Worm (Caenorhabditis elegans): ENCODE measurements around the gene T01G1.4.

DNA sequence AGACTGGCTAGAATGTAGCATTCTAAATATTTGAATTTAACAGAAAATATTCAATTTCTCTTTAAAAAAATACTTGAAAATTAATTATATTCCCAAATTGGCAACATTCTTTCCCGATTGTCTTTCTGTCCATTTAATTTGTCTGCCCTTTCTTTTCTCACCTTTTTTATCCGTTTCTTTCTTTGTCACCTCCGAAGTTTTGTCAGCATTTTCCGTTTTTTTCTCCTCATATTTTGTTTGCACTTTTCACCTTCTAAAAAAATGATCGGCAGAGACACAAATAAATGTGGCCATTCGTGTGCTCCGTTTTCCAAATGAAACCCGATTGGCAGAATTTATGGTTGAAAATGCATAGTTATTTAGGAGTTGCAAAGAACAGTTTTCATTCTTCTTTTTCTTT, 45.2 kb downstream of the T01G1.4 start:
- TF ChIP-seq ztf-11 (tag; optimal IDR thresholded peaks at IDR 0.05) (no peak), eor-1 (tag; optimal IDR thresholded peaks at IDR 0.05) (no peak), mdl-1 (tag; optimal IDR thresholded peaks at IDR 0.05) (no peak), ztf-4 (tag; optimal IDR thresholded peaks at IDR 0.05) (no peak), ceh-16 (tag; optimal IDR thresholded peaks at IDR 0.05) (no peak), lsy-12 (tag; optimal IDR thresholded peaks at IDR 0.05) (no peak), ama-1 (optimal IDR thresholded peaks at IDR 0.05) (no peak), ceh-82 (tag; optimal IDR thresholded peaks at IDR 0.05) (no peak), elt-2 (tag; optimal IDR thresholded peaks at IDR 0.05) (no peak), nhr-25 (tag; optimal IDR thresholded peaks at IDR 0.05) (no peak), aly-2 (tag; optimal IDR thresholded peaks at IDR 0.05) (no peak), elt-3 (tag; optimal IDR thresholded peaks at IDR 0.05) (no peak), unc-62 (GFP tag; optimal IDR thresholded peaks at IDR 0.05) (no peak)

Data from whole organism, L3 larva.